Worm (Caenorhabditis elegans): ENCODE results near the gene str-106.
A peak's percentile ranks its signal among the peaks of the same experiment; 100 is the strongest.

str-106 gene

DNA sequence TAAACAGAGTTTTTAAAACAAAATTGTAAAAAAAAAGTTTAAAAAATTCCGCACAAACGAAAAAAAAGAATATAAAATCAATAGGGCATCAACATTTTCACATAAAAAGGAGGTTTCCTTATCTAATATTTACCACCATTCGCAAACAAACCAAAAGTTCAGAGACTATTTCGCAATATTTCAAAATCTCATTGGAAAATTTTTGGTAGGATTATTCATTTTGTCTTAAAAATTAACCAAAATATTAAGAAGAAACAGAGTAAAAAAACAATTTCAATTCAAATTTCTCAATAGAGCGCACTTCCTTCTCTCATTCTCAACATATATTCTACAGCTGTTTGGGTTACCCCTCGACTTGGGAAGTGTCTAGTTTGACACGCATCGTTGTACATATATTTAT, 20.4 kb upstream of the str-106 start:
- TF ChIP-seq cebp-1 (GFP tag; IDR thresholded peaks at IDR 0.05): peak; percentile 85
- peak; percentile 96 for TF ChIP-seq cebp-1 (tag; optimal IDR thresholded peaks at IDR 0.05)
- TF ChIP-seq pbrm-1 (GFP tag; IDR thresholded peaks at IDR 0.05): no peak

- TF ChIP-seq B0261.1 (tag; optimal IDR thresholded peaks at IDR 0.05) (no peak), ztf-22 (GFP tag; optimal IDR thresholded peaks at IDR 0.05) (no peak), F23B12.7 (tag; optimal IDR thresholded peaks at IDR 0.05; ENCODE audit: insufficient read depth) (no peak), F39B2.1 (GFP tag; IDR thresholded peaks at IDR 0.05) (no peak), ceh-27 (GFP tag; optimal IDR thresholded peaks at IDR 0.05) (no peak), attf-3 (GFP tag; conservative IDR thresholded peaks at IDR 0.05) (no peak), lin-54 (GFP tag; optimal IDR thresholded peaks at IDR 0.05) (no peak), dpl-1 (GFP tag; optimal IDR thresholded peaks at IDR 0.05) (no peak), akir-1 (GFP tag; optimal IDR thresholded peaks at IDR 0.05) (no peak), F57A8.1 (GFP tag; optimal IDR thresholded peaks at IDR 0.05) (no peak), fkh-3 (tag; optimal IDR thresholded peaks at IDR 0.05) (no peak), ekl-4 (GFP tag; IDR thresholded peaks at IDR 0.05) (no peak), ceh-100 (GFP tag; IDR thresholded peaks at IDR 0.05) (no peak), hmg-20 (GFP tag; IDR thresholded peaks at IDR 0.05) (no peak)
These were observed 18.2 kb upstream of the str-106 start, which contains the start of the genes str-109 and F10A3.11 for ce11 chrV:16162124-16162735. Gene str-109, minus strand, starts transcription at chrV:16162224. Gene F10A3.11, plus strand, starts transcription at chrV:16162685.

- TF ChIP-seq C17E4.6 (GFP tag; IDR thresholded peaks at IDR 0.05): no peak
- TF ChIP-seq let-526 (GFP tag; IDR thresholded peaks at IDR 0.05): no peak
- no peak for TF ChIP-seq ceh-79 (tag; optimal IDR thresholded peaks at IDR 0.05)
- no peak for TF ChIP-seq Y67H2A.10 (GFP tag; conservative IDR thresholded peaks at IDR 0.05)
- no peak for TF ChIP-seq rpc-1 (optimal IDR thresholded peaks at IDR 0.05)
- no peak for TF ChIP-seq rpc-1 (tag; optimal IDR thresholded peaks at IDR 0.05)
- TF ChIP-seq sea-2 (GFP tag; IDR thresholded peaks at IDR 0.05): no peak
- TF ChIP-seq egl-18 (GFP tag; IDR thresholded peaks at IDR 0.05): no peak
- no peak for TF ChIP-seq die-1 (tag; optimal IDR thresholded peaks at IDR 0.05)
- TF ChIP-seq pha-4 (tag; optimal IDR thresholded peaks at IDR 0.05): no peak
- TF ChIP-seq B0261.1 (tag; optimal IDR thresholded peaks at IDR 0.05): no peak
- no peak for TF ChIP-seq F52B5.7 (tag; optimal IDR thresholded peaks at IDR 0.05)
- no peak for TF ChIP-seq ama-1 (optimal IDR thresholded peaks at IDR 0.05)
- no peak for TF ChIP-seq ama-1 (GFP tag; optimal IDR thresholded peaks at IDR 0.05)
- no peak for TF ChIP-seq madf-8 (GFP tag; conservative IDR thresholded peaks at IDR 0.05)
- TF ChIP-seq nhr-120 (GFP tag; IDR thresholded peaks at IDR 0.05): no peak
- TF ChIP-seq lir-1 (GFP tag; conservative IDR thresholded peaks at IDR 0.05): no peak
- no peak for TF ChIP-seq snpc-4 (GFP tag; optimal IDR thresholded peaks at IDR 0.05)
- TF ChIP-seq snpc-4 (tag; optimal IDR thresholded peaks at IDR 0.05): no peak
- TF ChIP-seq xnd-1 (tag; optimal IDR thresholded peaks at IDR 0.05): no peak
These were observed 16.7 kb upstream of the str-106 start, which contains the start of gene F10A3.12 for ce11 chrV:16163719-16164118. Gene F10A3.12, plus strand, starts transcription at chrV:16164019.

DNA sequence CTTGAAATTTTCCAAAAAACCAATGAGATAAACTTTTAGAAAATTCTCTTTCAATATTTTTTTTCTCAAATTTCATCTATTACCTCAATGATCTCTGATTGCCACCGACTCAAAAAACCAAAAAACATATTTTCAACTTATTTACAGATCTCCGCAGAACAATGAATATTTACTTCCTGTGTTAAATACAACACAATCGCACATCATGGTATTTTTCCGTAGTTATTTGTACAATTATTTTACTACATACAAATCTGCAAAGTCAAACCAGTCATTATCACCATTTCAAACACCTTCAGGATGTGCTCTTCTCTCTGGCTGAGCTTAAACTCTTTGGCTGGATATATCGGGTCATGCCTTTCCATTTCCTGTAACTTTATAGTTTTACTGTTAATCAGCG, 14.5 kb upstream of the str-106 start, which contains the start of gene str-108:
Gene str-108 (plus strand): TSS at position 301 of the 400 bp plus-strand sequence.
- TF ChIP-seq repo-1 (tag; optimal IDR thresholded peaks at IDR 0.05) (no peak), attf-6 (GFP tag; IDR thresholded peaks at IDR 0.05) (no peak), madf-8 (GFP tag; conservative IDR thresholded peaks at IDR 0.05) (no peak)
